Worm (Caenorhabditis elegans) whole organism, mixed stage, embryonic: ENCODE measurements around the gene vit-3.

Experiments
- blmp-1 ChIP-seq: fragments of 150-350 bp; optimal IDR thresholded peaks from 2 replicates; lab custom pipeline; 2014; ENCODE audit warnings: missing biosample characterization, missing genetic modification characterization
- ces-1 ChIP-seq: fragments of 150-350 bp; optimal IDR thresholded peaks from 2 replicates; lab custom pipeline; 2014; ENCODE audit warnings: missing biosample characterization, missing genetic modification reagents, missing genetic modification characterization
- mab-5 ChIP-seq: fragments of 150-350 bp; optimal IDR thresholded peaks from 2 replicates; lab custom pipeline; 2014; ENCODE audit warnings: missing biosample characterization, missing genetic modification characterization
- mep-1 ChIP-seq: fragments of 150-350 bp; optimal IDR thresholded peaks from 2 replicates; lab custom pipeline; 2017; ENCODE audit warnings: missing biosample characterization, missing genetic modification reagents, missing genetic modification characterization, inconsistent platforms
- nhr-237 ChIP-seq: fragments of 150-350 bp; optimal IDR thresholded peaks from 2 replicates; lab custom pipeline; 2014; ENCODE audit warnings: missing biosample characterization, missing genetic modification characterization
- nhr-28 ChIP-seq: fragments of 150-350 bp; optimal IDR thresholded peaks from 2 replicates; lab custom pipeline; 2014; ENCODE audit warnings: missing biosample characterization, missing genetic modification characterization
- nhr-76 ChIP-seq: sonication (generic microtip); optimal IDR thresholded peaks from 2 replicates; lab custom pipeline; 2017; ENCODE audit warnings: missing biosample characterization, missing genetic modification characterization
- unc-39 ChIP-seq: fragments of 150-350 bp; optimal IDR thresholded peaks from 2 replicates; lab custom pipeline; 2014; ENCODE audit warnings: missing biosample characterization, missing genetic modification characterization
- unc-62 ChIP-seq: fragments of 150-350 bp; optimal IDR thresholded peaks from 2 replicates; lab custom pipeline; 2014; ENCODE audit warnings: missing biosample characterization, missing genetic modification reagents, missing genetic modification characterization
- ztf-11 ChIP-seq: fragments of 150-350 bp; optimal IDR thresholded peaks from 2 replicates; lab custom pipeline; 2014; ENCODE audit warnings: missing biosample characterization, missing genetic modification characterization

DNA sequence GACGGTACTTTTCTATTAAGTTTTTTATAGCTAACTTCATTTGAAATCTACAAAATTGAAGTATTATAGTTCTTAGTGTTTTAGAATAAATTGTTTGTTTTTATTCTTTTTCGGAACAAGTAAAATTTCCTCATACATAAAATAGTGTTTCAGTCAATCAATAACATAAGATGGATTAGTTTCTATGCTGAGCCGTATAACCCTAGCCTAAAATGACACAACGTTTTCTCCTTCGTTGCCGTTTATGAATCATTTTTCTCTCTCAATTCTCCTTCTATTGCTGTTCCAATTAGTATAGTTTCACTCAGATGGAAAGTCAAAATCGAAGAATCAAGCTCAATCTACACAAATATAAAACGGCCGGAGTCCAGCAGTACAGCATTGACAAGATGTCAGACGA lies 30.1 kb downstream of the vit-3 start, which contains the start of gene rgs-7:
- TF ChIP-seq unc-62 = no peak
- TF ChIP-seq unc-39 (tag; lab: Kevin White, UChicago) = no peak
- no peak for TF ChIP-seq nhr-237 (tag; lab: Kevin White, UChicago)
- TF ChIP-seq ztf-11 (tag; lab: Kevin White, UChicago) = no peak
- no peak for TF ChIP-seq nhr-28 (tag; lab: Kevin White, UChicago)
- TF ChIP-seq ces-1 = no peak
- no peak for TF ChIP-seq mep-1 (tag; lab: Kevin White, UChicago)
- no peak for TF ChIP-seq nhr-76
- no peak for TF ChIP-seq blmp-1 (tag; lab: Kevin White, UChicago)
- TF ChIP-seq mab-5 (tag; lab: Kevin White, UChicago) = no peak
